Fruit fly (Drosophila melanogaster) whole organism, adult: ENCODE results near the gene Or65b.

Experiments used
- CG1620 ChIP-seq: fragments of 200-800 bp; sonication (Bioruptor generic); optimal IDR thresholded peaks from 2 replicates; lab custom pipeline; 2016; ENCODE audit warnings: missing biosample characterization, missing genetic modification characterization
- Clk ChIP-seq: fragments of 200-800 bp; sonication (Bioruptor generic); optimal IDR thresholded peaks from 2 replicates; lab custom pipeline; 2017; ENCODE audit warnings: missing biosample characterization, missing genetic modification characterization
- Hr96 ChIP-seq: fragments of 200-800 bp; sonication (Bioruptor generic); optimal IDR thresholded peaks from 2 replicates; lab custom pipeline; 2016; ENCODE audit warnings: missing biosample characterization, missing genetic modification characterization
- bab1 ChIP-seq: fragments of 200-800 bp; sonication (Bioruptor generic); optimal IDR thresholded peaks from 3 replicates; lab custom pipeline; 2019; ENCODE audit warnings: missing biosample characterization, mild to moderate bottlenecking, missing genetic modification characterization, moderate library complexity
- kay ChIP-seq: fragments of 200-800 bp; sonication (Bioruptor generic); peaks from one replicate; lab custom pipeline; 2016; ENCODE audit warnings: missing biosample characterization, missing genetic modification characterization, borderline replicate concordance
- ovo ChIP-seq: fragments of 200-800 bp; sonication (Bioruptor generic); optimal IDR thresholded peaks from 2 replicates; lab custom pipeline; 2016; ENCODE audit warnings: missing biosample characterization, missing genetic modification characterization
- toe ChIP-seq: fragments of 200-800 bp; sonication (Bioruptor generic); optimal IDR thresholded peaks from 2 replicates; lab custom pipeline; 2016; ENCODE audit warnings: missing biosample characterization, missing genetic modification characterization

DNA sequence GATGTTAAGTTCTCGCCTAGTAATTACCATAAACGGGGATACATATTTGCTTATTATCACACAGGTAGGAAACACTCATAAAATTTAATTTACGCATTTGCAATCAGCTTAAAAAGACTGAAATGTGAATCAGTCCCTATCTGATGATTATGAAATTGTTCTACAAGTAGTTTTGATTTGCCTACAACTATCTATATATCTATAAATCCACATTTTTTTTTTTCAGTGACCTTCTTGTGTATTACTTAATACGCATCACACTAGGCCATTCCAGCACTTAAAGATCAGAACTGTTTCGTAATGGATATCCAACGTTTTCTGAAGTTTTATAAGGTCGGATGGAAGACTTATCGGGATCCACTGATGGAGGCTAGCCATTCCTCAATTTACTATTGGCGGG, at the start of gene Or65b:
- TF ChIP-seq Hr96 (GFP tag; lab: Kevin White, UChicago) (no peak), kay (GFP tag; lab: Kevin White, UChicago) (no peak), bab1 (GFP tag; lab: Kevin White, UChicago) (no peak), Clk (no peak), CG1620 (GFP tag; lab: Kevin White, UChicago) (no peak), ovo (GFP tag; lab: Kevin White, UChicago) (no peak), toe (GFP tag; lab: Kevin White, UChicago) (no peak)
